Worm (Caenorhabditis elegans) whole organism, L4/young adult: Measurements from ENCODE around the gene ZK1307.8.

Experiments
- dao-5 ChIP-seq: sonication (generic microtip); optimal IDR thresholded peaks from 2 replicates; lab custom pipeline; 2016; ENCODE audit warnings: missing genotype, missing genetic modification characterization, moderate library complexity, missing compliant biosample characterization
- him-1 ChIP-seq: sonication (generic microtip); optimal IDR thresholded peaks from 2 replicates; lab custom pipeline; 2016; ENCODE audit warnings: missing genotype, missing genetic modification reagents, missing genetic modification characterization, missing compliant biosample characterization

ce11 chrII:9594924-9595323 is 29.5 kb upstream of the ZK1307.8 start, which contains the start of gene E02H1.5:
- no peak for TF ChIP-seq him-1 (tag; lab: Kevin White, UChicago)
- TF ChIP-seq dao-5: no peak
